Fruit fly (Drosophila melanogaster) whole organism, wandering third instar larva: ENCODE results near the gene Sb.
"Not testable (repeated sequence)": the region's sequence is repeated elsewhere in the genome, so short reads cannot be mapped to it uniquely, and the experiment has no call there.

Experiments
- Abd-B ChIP-seq: fragments of >200 bp; optimal IDR thresholded peaks from 2 replicates; lab custom pipeline; 2017; ENCODE audit warnings: missing biosample characterization, missing genetic modification characterization
- CG32264 ChIP-seq: fragments of 200-800 bp; sonication (Bioruptor generic); optimal IDR thresholded peaks from 2 replicates; lab custom pipeline; 2016; ENCODE audit warnings: missing biosample characterization, missing genetic modification characterization
- Dif ChIP-seq: fragments of 200-275, 200-300 bp; sonication (Bioruptor generic); optimal IDR thresholded peaks from 2 replicates; lab custom pipeline; 2018; ENCODE audit warnings: missing biosample characterization, missing genetic modification characterization; ENCODE audit not compliant: partially characterized antibody
- HLH106 ChIP-seq: fragments of 200-800 bp; optimal IDR thresholded peaks from 3 replicates; lab custom pipeline; 2019; ENCODE audit warnings: missing biosample characterization, mild to moderate bottlenecking, missing genetic modification characterization, moderate library complexity
- Hnf4 ChIP-seq: fragments of 200-800 bp; sonication (Bioruptor generic); optimal IDR thresholded peaks from 2 replicates; lab custom pipeline; 2016; ENCODE audit warnings: missing biosample characterization, mild to moderate bottlenecking, missing genetic modification characterization
- Hr78 ChIP-seq: fragments of >200 bp; optimal IDR thresholded peaks from 2 replicates; lab custom pipeline; 2017; ENCODE audit warnings: missing biosample characterization, missing genetic modification characterization
- Mio ChIP-seq: sonication (Bioruptor generic); optimal IDR thresholded peaks from 2 replicates; lab custom pipeline; 2016; ENCODE audit warnings: missing biosample characterization, missing genetic modification characterization
- N ChIP-seq: fragments of >200 bp; optimal IDR thresholded peaks from 2 replicates; lab custom pipeline; 2018; ENCODE audit warnings: missing biosample characterization, missing external identifiers, missing genetic modification characterization
- Rel ChIP-seq, 2 experiments: fragments of 200-800 bp; sonication (Bioruptor generic) in 1 of 2; optimal IDR thresholded peaks; 2 replicates in 1 of 2; 3 replicates in 1 of 2; lab custom pipeline; 2016 to 2019; ENCODE audit warnings: mild to moderate bottlenecking in 2 of 2, missing biosample characterization in 2 of 2, missing genetic modification characterization in 2 of 2, moderate library complexity in 1 of 2
- Sp1 ChIP-seq: fragments of 200-800 bp; sonication (Bioruptor generic); optimal IDR thresholded peaks from 3 replicates; lab custom pipeline; 2019; ENCODE audit warnings: missing biosample characterization, mild to moderate bottlenecking, missing genetic modification characterization, moderate library complexity
- Vsx2 ChIP-seq: fragments of 200-300, 225-300 bp; sonication (Bioruptor generic); optimal IDR thresholded peaks from 2 replicates; lab custom pipeline; 2018; ENCODE audit warnings: missing biosample characterization, missing genetic modification characterization; ENCODE audit not compliant: partially characterized antibody
- br ChIP-seq: fragments of 200-800 bp; sonication (Bioruptor generic); optimal IDR thresholded peaks from 2 replicates; lab custom pipeline; 2016; ENCODE audit warnings: missing biosample characterization, missing genetic modification characterization
- brk ChIP-seq: fragments of 200-800 bp; sonication (Bioruptor generic); optimal IDR thresholded peaks from 2 replicates; lab custom pipeline; 2016; ENCODE audit warnings: missing biosample characterization, mild to moderate bottlenecking, missing genetic modification characterization
- dmrt93B ChIP-seq: fragments of 200-800 bp; sonication (Bioruptor generic); optimal IDR thresholded peaks from 2 replicates; lab custom pipeline; 2018; ENCODE audit warnings: missing biosample characterization, mild to moderate bottlenecking, missing genetic modification characterization
- dsf ChIP-seq: sonication (Bioruptor generic); optimal IDR thresholded peaks from 2 replicates; lab custom pipeline; 2016; ENCODE audit warnings: missing biosample characterization, missing genetic modification characterization, borderline replicate concordance
- ey ChIP-seq: fragments of 200-800 bp; sonication (Bioruptor generic); optimal IDR thresholded peaks from 2 replicates; lab custom pipeline; 2016; ENCODE audit warnings: missing biosample characterization, missing genetic modification characterization
- h ChIP-seq: fragments of 200-800 bp; sonication (Bioruptor generic); optimal IDR thresholded peaks from 3 replicates; lab custom pipeline; 2016; ENCODE audit warnings: missing biosample characterization, mild to moderate bottlenecking, missing genetic modification characterization
- jim ChIP-seq: fragments of 175-275, 200-325 bp; sonication (Bioruptor generic); optimal IDR thresholded peaks from 2 replicates; lab custom pipeline; 2016; ENCODE audit warnings: missing biosample characterization, mild to moderate bottlenecking, missing genetic modification characterization
- lola ChIP-seq: fragments of >200 bp; optimal IDR thresholded peaks from 2 replicates; lab custom pipeline; 2017; ENCODE audit warnings: missing biosample characterization, missing genetic modification characterization
- pan ChIP-seq: fragments of >200 bp; optimal IDR thresholded peaks from 2 replicates; lab custom pipeline; 2017
- sage ChIP-seq: fragments of 200-800 bp; sonication (Bioruptor generic); optimal IDR thresholded peaks from 2 replicates; lab custom pipeline; 2016; ENCODE audit warnings: missing biosample characterization, mild to moderate bottlenecking, missing genetic modification characterization
- sv ChIP-seq: fragments of 200-800 bp; sonication (Bioruptor generic); optimal IDR thresholded peaks from 3 replicates; lab custom pipeline; 2016; ENCODE audit warnings: missing biosample characterization, missing genetic modification characterization
- usp ChIP-seq: fragments of >200 bp; optimal IDR thresholded peaks from 2 replicates; lab custom pipeline; 2017; ENCODE audit warnings: missing biosample characterization, missing genetic modification characterization

Sb gene

dm6 chr3R:16187737-16188136 lies 71.8 kb downstream of the Sb start:
- TF ChIP-seq usp (GFP tag; lab: Kevin White, UChicago) (no peak), Mio (GFP tag; lab: Kevin White, UChicago) (no peak), brk (no peak), CG32264 (GFP tag; lab: Kevin White, UChicago) (no peak), Hr78 (GFP tag; lab: Kevin White, UChicago) (no peak), HLH106 (tag; lab: Kevin White, UChicago) (no peak), Sp1 (GFP tag; lab: Kevin White, UChicago) (no peak), Vsx2 (GFP tag; lab: Kevin White, UChicago) (no peak), jim (GFP tag; lab: Kevin White, UChicago) (no peak), lola (GFP tag; lab: Kevin White, UChicago) (no peak), dmrt93B (GFP tag; lab: Kevin White, UChicago) (no peak), h (GFP tag; lab: Kevin White, UChicago) (no peak)
- TF ChIP-seq, all 38 proteins: peak for 0

dm6 chr3R:16189464-16189863 lies 73.5 kb downstream of the Sb start, which contains the start of gene Bin1:
Gene Bin1 (minus strand): TSS chr3R:16189564.
- not testable (repeated sequence) for TF ChIP-seq N (GFP tag; lab: Kevin White, UChicago); sage; brk
- TF ChIP-seq, all 38 proteins: peak for 0; not testable (repeated sequence) for 38

dm6 chr3R:16190183-16190763 lies 74.3 kb downstream of the Sb start:
- TF ChIP-seq Abd-B (GFP tag; lab: Kevin White, UChicago) (no peak), sv (GFP tag; lab: Kevin White, UChicago) (no peak), Hr78 (GFP tag; lab: Kevin White, UChicago) (no peak), pan (lab: Kevin White, UChicago) (no peak), brk (no peak), sage (no peak), Mio (GFP tag; lab: Kevin White, UChicago) (no peak), CG32264 (GFP tag; lab: Kevin White, UChicago) (no peak), usp (GFP tag; lab: Kevin White, UChicago) (no peak), dsf (GFP tag; lab: Kevin White, UChicago) (no peak), ey (GFP tag; lab: Kevin White, UChicago) (no peak), Hnf4 (no peak), Dif (no peak), br (GFP tag; lab: Kevin White, UChicago) (no peak), HLH106 (tag; lab: Kevin White, UChicago) (no peak)

- no peak for TF ChIP-seq Rel (GFP tag; optimal IDR thresholded peaks at IDR 0.05; lab: Kevin White, UChicago)
- TF ChIP-seq Rel (tag; optimal IDR thresholded peaks at IDR 0.05; lab: Kevin White, UChicago), result peak; percentile 91
- TF ChIP-seq Vsx2 (GFP tag; lab: Kevin White, UChicago), result no peak
Measured at dm6 chr3R:16190782-16191181, 74.8 kb downstream of the Sb start.
